Worm (Caenorhabditis elegans) whole organism, early embryonic: Measurements from ENCODE around the gene Y42H9AR.5.

Experiments used
- B0310.2 ChIP-seq: sonication (generic microtip); optimal IDR thresholded peaks from 2 replicates; lab custom pipeline; 2016; ENCODE audit warnings: mild to moderate bottlenecking, missing genetic modification characterization, missing compliant biosample characterization
- F13C5.2 ChIP-seq: sonication (generic microtip); optimal IDR thresholded peaks from 2 replicates; lab custom pipeline; 2017; ENCODE audit warnings: mild to moderate bottlenecking, missing genetic modification characterization, inconsistent platforms, missing compliant biosample characterization
- aly-1 ChIP-seq: sonication (generic microtip); optimal IDR thresholded peaks from 2 replicates; lab custom pipeline; 2016; ENCODE audit warnings: missing genetic modification characterization, missing compliant biosample characterization
- ama-1 ChIP-seq: fragments of 150-350 bp; optimal IDR thresholded peaks from 2 replicates; lab custom pipeline; 2014
- ceh-13 ChIP-seq: fragments of 200-800 bp; sonication (Bioruptor generic); optimal IDR thresholded peaks from 2 replicates; lab custom pipeline; 2018; ENCODE audit warnings: mild to moderate bottlenecking, missing genetic modification characterization, missing compliant biosample characterization
- ceh-36 ChIP-seq: sonication (generic microtip); optimal IDR thresholded peaks from 2 replicates; lab custom pipeline; 2016; ENCODE audit warnings: missing genetic modification characterization, inconsistent platforms, missing compliant biosample characterization
- ets-7 ChIP-seq: sonication (generic microtip); optimal IDR thresholded peaks from 2 replicates; lab custom pipeline; 2016; ENCODE audit warnings: missing genotype, missing genetic modification characterization, missing compliant biosample characterization
- flt-1 ChIP-seq: fragments of 200-800 bp; sonication (Bioruptor generic); IDR thresholded peaks from 2 replicates; pipeline ENCODE4 v1.3.6; 2022; ENCODE audit warnings: missing genetic modification characterization, missing compliant biosample characterization
- hmbx-1 ChIP-seq: sonication (generic microtip); optimal IDR thresholded peaks from 2 replicates; lab custom pipeline; 2016; ENCODE audit warnings: mild to moderate bottlenecking, missing genetic modification characterization, missing compliant biosample characterization
- hmg-4 ChIP-seq: fragments of 200-800 bp; sonication (Bioruptor generic); optimal IDR thresholded peaks from 2 replicates; lab custom pipeline; 2018; ENCODE audit warnings: mild to moderate bottlenecking, missing genetic modification characterization, missing compliant biosample characterization
- hnd-1 ChIP-seq: sonication (generic microtip); optimal IDR thresholded peaks from 2 replicates; lab custom pipeline; 2016; ENCODE audit warnings: missing genetic modification characterization, missing compliant biosample characterization
- pes-1 ChIP-seq: fragments of 200-800 bp; sonication (Bioruptor generic); IDR thresholded peaks from 2 replicates; pipeline ENCODE4 v1.3.6; 2022; ENCODE audit warnings: missing genetic modification reagents, missing genetic modification characterization, missing compliant biosample characterization
- scrt-1 ChIP-seq: fragments of 200-800 bp; sonication (Bioruptor generic); IDR thresholded peaks from 2 replicates; pipeline ENCODE4 v1.3.6; 2022; ENCODE audit warnings: missing genetic modification characterization, missing compliant biosample characterization
- sea-1 ChIP-seq: fragments of 200-800 bp; sonication (Bioruptor generic); conservative IDR thresholded peaks from 2 replicates; pipeline ENCODE4 v1.3.6; 2022; ENCODE audit warnings: missing genetic modification characterization, missing compliant biosample characterization
- tbx-11 ChIP-seq: fragments of 200-800 bp; sonication (Bioruptor generic); IDR thresholded peaks from 2 replicates; pipeline ENCODE4 v1.3.6; 2022; ENCODE audit warnings: missing genetic modification characterization, missing compliant biosample characterization
- tbx-37 ChIP-seq: fragments of 200-800 bp; sonication (Bioruptor generic); conservative IDR thresholded peaks from 2 replicates; pipeline ENCODE4 v1.3.6; 2022; ENCODE audit warnings: missing genetic modification reagents, missing genetic modification characterization, missing compliant biosample characterization
- tra-4 ChIP-seq: sonication (generic microtip); optimal IDR thresholded peaks from 2 replicates; lab custom pipeline; 2017; ENCODE audit warnings: missing genetic modification characterization, missing compliant biosample characterization

The Y42H9AR.5 gene

ce11 chrIV:8068280-8068679, 34.1 kb upstream of the Y42H9AR.5 start:
- no peak for TF ChIP-seq ets-7
- no peak for TF ChIP-seq scrt-1 (GFP tag; lab: Robert Waterston, UW)
- no peak for TF ChIP-seq aly-1 (tag; lab: Kevin White, UChicago)
- no peak for TF ChIP-seq hnd-1 (tag; lab: Kevin White, UChicago)
- no peak for TF ChIP-seq flt-1
- TF ChIP-seq F13C5.2 (tag; lab: Kevin White, UChicago) = no peak
- no peak for TF ChIP-seq hmg-4
- TF ChIP-seq B0310.2 (tag; lab: Kevin White, UChicago) = no peak

- TF ChIP-seq hmbx-1 (tag; lab: Kevin White, UChicago) (no peak), pes-1 (GFP tag; lab: Robert Waterston, UW) (no peak), flt-1 (no peak), ets-7 (no peak), tbx-11 (GFP tag; lab: Robert Waterston, UW) (no peak), ceh-36 (no peak), ama-1 (lab: Kevin White, UChicago) (no peak), B0310.2 (tag; lab: Kevin White, UChicago) (no peak), F13C5.2 (tag; lab: Kevin White, UChicago) (no peak), sea-1 (GFP tag; lab: Robert Waterston, UW) (no peak), hmg-4 (no peak), aly-1 (tag; lab: Kevin White, UChicago) (no peak), tbx-37 (GFP tag; lab: Robert Waterston, UW) (no peak), hnd-1 (tag; lab: Kevin White, UChicago) (no peak), scrt-1 (GFP tag; lab: Robert Waterston, UW) (no peak), tra-4 (tag; lab: Kevin White, UChicago) (no peak), ceh-13 (no peak)
Observed at ce11 chrIV:8069104-8069503, 33.2 kb upstream of the Y42H9AR.5 start.

ce11 chrIV:8070299-8070698, 32.0 kb upstream of the Y42H9AR.5 start:
- no peak for TF ChIP-seq scrt-1 (GFP tag; lab: Robert Waterston, UW)
- TF ChIP-seq flt-1 = 0 out of 2 replicates have a peak, but pooled peaks have one; percentile 16

DNA sequence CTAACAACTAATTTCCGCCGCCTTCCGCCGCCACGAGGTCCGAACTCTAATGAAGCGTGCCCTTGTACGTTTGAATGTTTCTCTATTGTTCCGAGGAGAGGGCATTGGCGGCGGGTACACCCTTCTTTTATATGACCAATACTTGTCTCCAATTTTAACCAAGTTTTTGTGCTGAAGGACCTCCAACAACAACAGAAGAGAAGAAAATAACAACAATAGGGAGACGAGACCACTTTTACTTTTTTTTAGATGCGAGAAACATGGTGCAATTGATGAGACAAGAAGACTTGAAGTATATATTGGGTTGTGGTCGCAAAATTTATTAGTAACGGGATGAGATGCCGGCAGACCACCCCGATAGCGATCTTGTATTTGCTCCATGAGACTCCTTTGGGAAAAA, 31.4 kb upstream of the Y42H9AR.5 start:
- TF ChIP-seq B0310.2 (tag; lab: Kevin White, UChicago) = no peak
- TF ChIP-seq aly-1 (tag; lab: Kevin White, UChicago) = no peak
- no peak for TF ChIP-seq tbx-11 (GFP tag; lab: Robert Waterston, UW)
- no peak for TF ChIP-seq sea-1 (GFP tag; lab: Robert Waterston, UW)
- no peak for TF ChIP-seq flt-1
- no peak for TF ChIP-seq pes-1 (GFP tag; lab: Robert Waterston, UW)

DNA sequence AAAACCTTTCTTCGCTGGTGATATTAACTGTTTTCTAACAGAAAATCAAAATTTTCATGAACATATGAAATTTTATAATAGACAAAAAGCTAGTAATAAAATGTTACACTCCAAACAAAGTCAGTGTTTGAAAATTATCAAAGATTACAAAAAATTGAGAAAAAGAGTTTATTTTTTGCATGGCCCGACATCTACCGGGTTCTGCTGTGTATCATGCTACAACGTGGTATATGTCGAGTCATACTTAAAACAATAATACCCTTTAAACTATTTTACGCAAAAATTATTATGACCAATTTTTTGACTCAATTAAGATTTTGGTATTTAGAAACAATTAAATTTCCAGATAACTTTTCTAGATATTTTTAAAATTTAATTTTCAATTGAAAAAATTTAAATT, 26.8 kb upstream of the Y42H9AR.5 start:
- TF ChIP-seq F13C5.2 (tag; lab: Kevin White, UChicago) = no peak
- TF ChIP-seq ets-7 = no peak
- TF ChIP-seq B0310.2 (tag; lab: Kevin White, UChicago) = no peak
- TF ChIP-seq pes-1 (GFP tag; lab: Robert Waterston, UW) = no peak
- TF ChIP-seq hnd-1 (tag; lab: Kevin White, UChicago) = no peak
- TF ChIP-seq ama-1 (lab: Kevin White, UChicago) = no peak
- no peak for TF ChIP-seq tra-4 (tag; lab: Kevin White, UChicago)
- TF ChIP-seq scrt-1 (GFP tag; lab: Robert Waterston, UW) = no peak
- no peak for TF ChIP-seq tbx-37 (GFP tag; lab: Robert Waterston, UW)
- TF ChIP-seq ceh-36 = no peak
- no peak for TF ChIP-seq hmbx-1 (tag; lab: Kevin White, UChicago)
- no peak for TF ChIP-seq sea-1 (GFP tag; lab: Robert Waterston, UW)
- TF ChIP-seq flt-1 = no peak
- TF ChIP-seq tbx-11 (GFP tag; lab: Robert Waterston, UW) = no peak
- TF ChIP-seq ceh-13 = no peak
- TF ChIP-seq aly-1 (tag; lab: Kevin White, UChicago) = no peak
- TF ChIP-seq hmg-4 = no peak

- TF ChIP-seq aly-1 (tag; lab: Kevin White, UChicago) (no peak), ceh-13 (no peak), tbx-11 (GFP tag; lab: Robert Waterston, UW) (no peak), flt-1 (no peak), tra-4 (tag; lab: Kevin White, UChicago) (no peak), tbx-37 (GFP tag; lab: Robert Waterston, UW) (no peak), hnd-1 (tag; lab: Kevin White, UChicago) (no peak), ceh-36 (no peak), F13C5.2 (tag; lab: Kevin White, UChicago) (no peak), hmg-4 (no peak), hmbx-1 (tag; lab: Kevin White, UChicago) (no peak), ets-7 (no peak), scrt-1 (GFP tag; lab: Robert Waterston, UW) (no peak), pes-1 (GFP tag; lab: Robert Waterston, UW) (no peak), ama-1 (lab: Kevin White, UChicago) (no peak), B0310.2 (tag; lab: Kevin White, UChicago) (no peak), sea-1 (GFP tag; lab: Robert Waterston, UW) (no peak)
Observed at ce11 chrIV:8076511-8076910, 25.8 kb upstream of the Y42H9AR.5 start.

ce11 chrIV:8080166-8080565, 22.2 kb upstream of the Y42H9AR.5 start:
- TF ChIP-seq tbx-11 (GFP tag; lab: Robert Waterston, UW) (no peak), sea-1 (GFP tag; lab: Robert Waterston, UW) (no peak), ets-7 (no peak), scrt-1 (GFP tag; lab: Robert Waterston, UW) (no peak), ceh-13 (no peak), hnd-1 (tag; lab: Kevin White, UChicago) (no peak), hmbx-1 (tag; lab: Kevin White, UChicago) (no peak), flt-1 (no peak)

- TF ChIP-seq pes-1 (GFP tag; lab: Robert Waterston, UW) (no peak), aly-1 (tag; lab: Kevin White, UChicago) (no peak), ama-1 (lab: Kevin White, UChicago) (no peak), hnd-1 (tag; lab: Kevin White, UChicago) (no peak), hmg-4 (no peak)
Observed at ce11 chrIV:8080782-8081181, 21.5 kb upstream of the Y42H9AR.5 start.
